Worm (Caenorhabditis elegans): ENCODE data around the gene ule-5.

DNA sequence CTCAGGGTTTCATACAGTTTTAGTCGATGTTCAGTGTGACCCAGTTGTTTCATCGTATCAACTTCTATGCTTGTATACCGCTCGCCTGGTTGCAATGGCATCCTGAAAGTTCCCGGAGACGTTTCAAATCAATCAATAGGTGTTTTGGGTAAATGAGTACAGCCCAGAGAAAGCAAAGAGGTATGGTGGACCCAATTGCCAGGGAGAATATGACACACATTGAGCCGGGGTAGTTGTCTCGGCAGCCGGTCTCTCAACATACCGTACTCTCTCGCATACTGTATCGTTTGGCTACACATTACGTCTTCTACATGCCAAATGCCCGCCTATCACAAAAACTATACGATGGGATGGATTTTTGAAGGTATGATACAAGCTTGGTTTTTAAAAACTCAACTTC, 15.1 kb downstream of the ule-5 start, which contains the start of gene Y62H9A.9:
- TF ChIP-seq lsy-27 (tag; optimal IDR thresholded peaks at IDR 0.05; ENCODE audit: borderline replicate concordance, insufficient read depth) (no peak), attf-5 (GFP tag; optimal IDR thresholded peaks at IDR 0.05) (no peak), gei-17 (GFP tag; optimal IDR thresholded peaks at IDR 0.05) (no peak), nfya-1 (tag; optimal IDR thresholded peaks at IDR 0.05; ENCODE audit: borderline replicate concordance, insufficient read depth) (no peak), unc-62 (GFP tag; optimal IDR thresholded peaks at IDR 0.05) (no peak), ama-1 (optimal IDR thresholded peaks at IDR 0.05) (no peak), ama-1 (GFP tag; optimal IDR thresholded peaks at IDR 0.05) (no peak), hmg-1.2 (GFP tag; IDR thresholded peaks at IDR 0.05) (no peak), die-1 (tag; optimal IDR thresholded peaks at IDR 0.05) (no peak), F37B4.10 (GFP tag; IDR thresholded peaks at IDR 0.05) (no peak)

Measured in whole organism, young adult.